Worm (Caenorhabditis elegans) whole organism, dauer: ENCODE data around the gene R08F11.7.

Source experiments
- unc-62 ChIP-seq: sonication (generic microtip); optimal IDR thresholded peaks from 2 replicates; lab custom pipeline; 2017; ENCODE audit warnings: missing biosample characterization, missing genetic modification reagents, missing genetic modification characterization

The R08F11.7 gene

DNA sequence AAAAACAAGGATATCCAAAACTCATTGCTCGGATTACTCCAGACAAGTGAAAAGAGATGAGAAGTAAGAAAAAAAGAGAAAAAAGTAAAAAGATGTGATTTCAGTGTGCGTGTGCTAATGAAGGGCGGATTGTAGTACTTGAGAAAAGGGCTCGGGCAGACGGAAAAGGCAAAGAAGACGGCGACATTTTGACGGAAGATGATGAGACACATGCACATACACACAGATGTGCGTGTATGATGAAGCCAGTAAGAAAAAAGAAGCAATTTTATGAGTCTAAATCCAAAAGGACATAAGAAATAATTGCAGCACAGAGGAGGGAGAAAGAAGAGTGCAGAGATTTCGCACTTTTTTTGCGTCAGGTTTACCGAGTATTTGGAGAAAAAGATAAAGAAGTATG is 1.3 kb upstream of the R08F11.7 start:
- TF ChIP-seq unc-62 (GFP tag; lab: Kevin White, UChicago): no peak

- no peak for TF ChIP-seq unc-62 (GFP tag; lab: Kevin White, UChicago)
These were observed 554 bp downstream of the R08F11.7 start for ce11 chrV:3790424-3790823.

ce11 chrV:3799737-3800136 is 9.9 kb downstream of the R08F11.7 start:
- TF ChIP-seq unc-62 (GFP tag; lab: Kevin White, UChicago): no peak

ce11 chrV:3800378-3800777 is 10.5 kb downstream of the R08F11.7 start, which contains the start of gene srt-30:
Gene srt-30 (minus strand): TSS chrV:3800478.
- TF ChIP-seq unc-62 (GFP tag; lab: Kevin White, UChicago): no peak

DNA sequence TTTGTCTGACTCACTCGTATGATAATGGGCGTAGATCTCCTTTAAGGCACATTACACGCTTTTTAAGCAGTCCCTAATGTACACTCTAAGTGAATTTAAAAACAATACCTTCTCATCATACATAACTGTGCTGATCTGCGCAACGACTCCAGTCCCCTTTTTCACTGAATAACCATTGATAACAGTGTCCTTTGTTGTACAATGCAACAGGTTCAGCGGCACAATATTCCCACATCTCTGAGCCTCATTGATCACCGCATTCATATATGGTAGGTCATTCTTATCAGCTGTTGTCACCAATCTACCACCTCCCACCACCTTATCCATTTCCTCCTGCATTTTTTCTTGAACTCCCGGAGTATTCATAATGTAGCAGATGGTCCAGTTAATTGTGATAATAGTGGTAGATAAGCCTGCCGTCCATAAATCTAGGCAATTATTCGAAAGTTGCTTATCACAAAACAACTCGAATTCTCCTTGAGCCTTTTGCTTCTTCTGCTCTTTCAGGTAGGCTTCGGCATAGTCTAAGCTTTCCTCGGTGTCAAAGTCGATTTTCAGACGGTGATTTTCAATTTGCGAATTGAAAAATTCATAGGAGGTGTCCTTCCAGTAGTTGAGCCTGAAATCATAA is 12.0 kb downstream of the R08F11.7 start:
- TF ChIP-seq unc-62 (GFP tag; lab: Kevin White, UChicago): no peak

DNA sequence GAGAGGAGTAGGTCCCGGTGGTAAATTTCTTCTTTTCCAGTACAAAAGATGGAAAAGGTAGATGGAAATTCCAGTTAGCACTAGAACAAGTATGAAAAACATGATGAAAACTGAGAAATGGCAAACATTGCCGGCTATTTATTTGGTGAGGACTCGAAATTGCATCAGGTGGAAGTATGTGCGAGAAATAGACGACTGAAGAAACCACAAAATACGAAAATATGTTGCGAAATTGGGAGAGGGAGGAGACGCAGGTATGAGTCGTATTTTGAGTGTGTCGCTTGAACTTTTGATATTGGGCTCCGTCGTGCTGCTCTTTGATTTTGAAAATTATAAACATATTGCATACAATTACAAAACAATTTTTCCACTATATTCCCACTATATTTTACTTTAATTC is 13.5 kb downstream of the R08F11.7 start, which contains the start of gene cyp-33C8:
TSS of gene cyp-33C8 (minus strand) at position 200 of the 400 bp plus-strand sequence.
- no peak for TF ChIP-seq unc-62 (GFP tag; lab: Kevin White, UChicago)

- TF ChIP-seq unc-62 (GFP tag; lab: Kevin White, UChicago): no peak
These were observed 15.6 kb downstream of the R08F11.7 start, which contains the start of gene R08F11.4 for ce11 chrV:3805499-3805898. Gene R08F11.4 (minus strand): TSS chrV:3805527.

DNA sequence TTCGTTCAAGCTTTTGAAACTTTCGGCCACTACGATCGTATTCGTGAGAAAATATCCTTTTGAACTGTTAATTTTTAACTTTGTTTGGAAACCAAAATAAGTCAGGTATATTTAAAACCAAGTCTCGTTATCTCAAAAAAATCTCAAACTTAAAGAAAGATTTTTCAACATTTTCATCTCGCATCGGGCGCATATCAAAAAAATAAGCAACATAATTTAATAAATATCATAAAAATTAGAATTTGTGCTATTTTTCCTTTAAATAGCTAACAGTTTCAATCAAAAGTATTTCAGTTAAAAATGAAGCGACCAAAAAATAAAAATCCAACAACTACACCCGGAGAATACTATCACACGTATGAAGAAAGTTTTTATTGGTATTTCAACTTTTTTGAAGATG is 16.1 kb downstream of the R08F11.7 start, which contains the start of gene srw-7:
TSS of gene srw-7 (plus strand) at position 301 of the 400 bp plus-strand sequence.
- TF ChIP-seq unc-62 (GFP tag; lab: Kevin White, UChicago): no peak

- no peak for TF ChIP-seq unc-62 (GFP tag; lab: Kevin White, UChicago)
These were observed 18.0 kb downstream of the R08F11.7 start for ce11 chrV:3807846-3808245.

DNA sequence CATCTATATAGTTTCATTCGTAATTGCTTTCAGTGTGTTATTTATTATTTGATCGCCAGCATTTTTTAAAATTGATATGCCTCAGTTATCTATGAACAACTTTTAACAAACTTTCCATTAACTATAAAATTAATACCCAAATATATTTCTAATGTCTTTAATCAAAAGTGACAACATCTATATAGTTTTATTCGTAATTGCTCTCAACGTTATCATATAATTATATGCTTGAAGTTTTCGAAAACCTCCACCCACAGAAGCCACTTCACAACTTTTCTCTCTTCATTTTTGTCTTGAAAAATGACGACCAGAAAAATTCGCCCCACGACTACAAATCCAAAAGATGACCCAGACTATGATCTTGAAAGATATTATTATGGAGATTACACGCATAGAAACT is 18.5 kb downstream of the R08F11.7 start, which contains the start of gene srw-6:
TSS of gene srw-6 (plus strand) at position 301 of the 400 bp plus-strand sequence.
- TF ChIP-seq unc-62 (GFP tag; lab: Kevin White, UChicago): no peak

DNA sequence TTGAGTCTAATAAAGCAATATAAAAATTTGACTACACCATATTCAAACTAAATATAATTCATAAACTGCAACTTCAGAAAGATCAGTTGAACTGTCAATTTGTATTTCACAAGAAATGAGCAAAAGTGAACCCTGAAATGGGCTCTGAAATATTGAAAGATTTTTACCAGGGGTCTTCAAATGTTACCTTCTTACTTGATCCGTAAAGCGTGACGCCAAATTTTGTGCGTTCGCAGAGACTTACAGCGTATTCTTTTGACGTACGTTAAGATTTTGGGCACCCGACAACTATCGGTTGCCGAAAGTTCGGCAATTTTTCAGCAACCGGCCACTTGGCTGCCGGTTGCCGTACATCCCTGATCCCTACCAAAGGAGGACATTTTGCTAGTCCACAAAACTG is 20.2 kb downstream of the R08F11.7 start:
- no peak for TF ChIP-seq unc-62 (GFP tag; lab: Kevin White, UChicago)

ce11 chrV:3811541-3811940 is 21.7 kb downstream of the R08F11.7 start, which contains the start of gene scl-13:
Gene scl-13 (minus strand): TSS chrV:3811641.
- no peak for TF ChIP-seq unc-62 (GFP tag; lab: Kevin White, UChicago)

DNA sequence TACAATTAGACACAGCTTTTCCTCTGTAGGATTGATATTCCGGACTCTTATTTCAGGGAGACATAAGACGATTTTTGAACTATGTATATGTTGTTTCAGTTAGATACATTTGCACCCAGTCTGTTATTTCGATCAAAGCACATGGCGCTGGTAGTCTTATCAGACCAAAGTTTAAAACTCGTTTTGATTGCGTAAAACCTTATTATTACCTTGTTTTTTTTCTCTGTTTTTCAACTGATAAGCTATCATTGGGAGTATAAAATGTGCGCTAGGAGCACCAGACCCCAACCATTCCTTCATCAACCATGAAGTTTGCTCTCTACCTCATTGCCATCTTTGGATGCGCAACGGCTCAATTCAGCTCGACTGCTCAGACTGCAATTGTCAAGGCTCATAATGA is 22.4 kb downstream of the R08F11.7 start, which contains the start of gene scl-12:
TSS of gene scl-12 (plus strand) at position 301 of the 400 bp plus-strand sequence.
- TF ChIP-seq unc-62 (GFP tag; lab: Kevin White, UChicago): no peak

DNA sequence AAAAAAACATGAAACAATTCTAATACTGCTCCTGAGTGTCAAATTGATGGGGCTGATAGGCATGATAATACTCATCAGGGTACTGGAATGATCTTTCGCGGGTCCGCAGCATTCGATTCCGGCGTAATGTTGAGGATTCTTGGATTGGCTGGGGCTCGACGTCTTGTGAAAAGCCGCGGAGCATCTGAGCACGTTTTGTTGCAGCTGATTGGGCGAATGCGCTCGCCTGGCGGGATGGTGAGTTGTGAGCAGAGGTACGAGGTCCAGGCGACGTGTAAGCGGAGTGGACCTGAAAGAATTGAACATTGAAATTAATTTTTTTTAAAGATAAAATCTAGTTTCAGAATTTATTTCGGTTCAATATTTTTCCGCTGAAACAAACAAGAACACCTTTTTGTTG is 24.1 kb downstream of the R08F11.7 start:
- TF ChIP-seq unc-62 (GFP tag; lab: Kevin White, UChicago): no peak

- TF ChIP-seq unc-62 (GFP tag; lab: Kevin White, UChicago): no peak
These were observed 25.1 kb downstream of the R08F11.7 start, which contains the start of gene H10D18.1 for ce11 chrV:3814938-3815337. Gene H10D18.1 (plus strand): TSS chrV:3815214.

DNA sequence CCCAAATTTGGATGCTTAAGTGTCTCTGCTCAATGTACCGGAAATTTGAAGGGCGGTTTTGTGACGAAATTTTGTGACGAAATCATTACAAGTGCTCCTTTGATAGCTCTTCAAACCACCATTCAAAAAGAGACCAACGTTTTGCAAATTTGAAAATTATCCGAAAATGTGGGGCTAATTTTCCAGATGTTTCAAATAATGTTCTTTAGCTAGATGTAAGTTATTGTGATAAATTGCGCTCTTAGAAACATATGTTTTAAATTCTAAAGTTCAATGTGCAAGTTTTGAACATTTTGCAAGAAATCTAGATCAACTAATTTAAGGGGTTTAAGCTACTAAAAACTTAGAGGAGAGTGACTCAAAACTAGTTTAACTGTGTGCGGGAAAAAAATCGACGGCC is 31.0 kb downstream of the R08F11.7 start:
- no peak for TF ChIP-seq unc-62 (GFP tag; lab: Kevin White, UChicago)

ce11 chrV:3825190-3825589 is 35.3 kb downstream of the R08F11.7 start:
- TF ChIP-seq unc-62 (GFP tag; lab: Kevin White, UChicago): no peak
